Fruit fly (Drosophila melanogaster) whole organism, embryonic: ENCODE results near the gene ss.

Experiments
- CG10267 ChIP-seq: fragments of 200-800 bp; sonication (Bioruptor generic); optimal IDR thresholded peaks from 2 replicates; lab custom pipeline; 2018; ENCODE audit warnings: missing biosample characterization, mild to moderate bottlenecking, missing genetic modification characterization, moderate library complexity
- CG10979 ChIP-seq: fragments of 200-800 bp; sonication (Bioruptor generic); optimal IDR thresholded peaks from 2 replicates; lab custom pipeline; 2018; ENCODE audit warnings: missing biosample characterization, mild to moderate bottlenecking, missing genetic modification characterization, moderate library complexity
- CG11398 ChIP-seq: fragments of 200-800 bp; sonication (Bioruptor generic); optimal IDR thresholded peaks from 2 replicates; lab custom pipeline; 2016; ENCODE audit warnings: missing biosample characterization, missing genetic modification characterization
- CG12155 ChIP-seq: fragments of 200-800 bp; sonication (Bioruptor generic); optimal IDR thresholded peaks from 3 replicates; lab custom pipeline; 2016; ENCODE audit warnings: missing biosample characterization, missing genetic modification characterization
- CG13894 ChIP-seq: fragments of 200-800 bp; sonication (Bioruptor generic); optimal IDR thresholded peaks from 3 replicates; lab custom pipeline; 2018; ENCODE audit warnings: missing biosample characterization, mild to moderate bottlenecking, missing genetic modification characterization, moderate library complexity
- CG14860 ChIP-seq: fragments of 200-800 bp; sonication (Bioruptor generic); IDR thresholded peaks from 3 replicates; pipeline ENCODE4 v1.3.6; 2022; ENCODE audit warnings: missing biosample characterization, missing genetic modification characterization; ENCODE audit not compliant: partially characterized antibody
- CG14965 ChIP-seq: fragments of 200-800 bp; sonication (Bioruptor generic); optimal IDR thresholded peaks from 2 replicates; lab custom pipeline; 2016; ENCODE audit warnings: missing biosample characterization, missing genetic modification characterization, borderline replicate concordance
- CG15479 ChIP-seq: fragments of 200-800 bp; sonication (Bioruptor generic); optimal IDR thresholded peaks from 3 replicates; lab custom pipeline; 2019; ENCODE audit warnings: missing biosample characterization, mild to moderate bottlenecking, missing genetic modification characterization, moderate library complexity
- CG15601 ChIP-seq: fragments of 200-800 bp; sonication (Bioruptor generic); optimal IDR thresholded peaks from 3 replicates; lab custom pipeline; 2019; ENCODE audit warnings: missing biosample characterization, mild to moderate bottlenecking, missing genetic modification characterization, moderate library complexity
- CG1603 ChIP-seq: fragments of 200-800 bp; sonication (Bioruptor generic); optimal IDR thresholded peaks from 2 replicates; lab custom pipeline; 2019; ENCODE audit warnings: missing biosample characterization, mild to moderate bottlenecking, missing genetic modification characterization, moderate library complexity
- CG17186 ChIP-seq: fragments of 200-800 bp; sonication (Bioruptor generic); optimal IDR thresholded peaks from 3 replicates; lab custom pipeline; 2017; ENCODE audit warnings: missing biosample characterization, missing genetic modification reagents, missing genetic modification characterization
- CG2199 ChIP-seq: fragments of 200-800 bp; sonication (Bioruptor generic); IDR thresholded peaks from 3 replicates; pipeline ENCODE4 v1.3.6; 2022; ENCODE audit warnings: missing biosample characterization, missing genetic modification characterization
- CG2712 ChIP-seq: fragments of 200-800 bp; optimal IDR thresholded peaks from 3 replicates; lab custom pipeline; 2019; ENCODE audit warnings: missing biosample characterization, mild to moderate bottlenecking, missing genetic modification characterization, moderate library complexity
- CG2889 ChIP-seq: fragments of 200-800 bp; sonication (Bioruptor generic); IDR thresholded peaks from 3 replicates; pipeline ENCODE4 v1.3.6; 2022; ENCODE audit warnings: missing biosample characterization, missing genetic modification characterization
- CG3163 ChIP-seq: fragments of 200-800 bp; sonication (Bioruptor generic); optimal IDR thresholded peaks from 3 replicates; lab custom pipeline; 2016; ENCODE audit warnings: missing biosample characterization, missing genetic modification characterization
- CG6813 ChIP-seq: fragments of 200-800 bp; sonication (Bioruptor generic); optimal IDR thresholded peaks from 2 replicates; lab custom pipeline; 2017; ENCODE audit warnings: missing biosample characterization, missing genetic modification characterization, mild to moderate bottlenecking, moderate library complexity, missing genetic modification reagents
- CG8281 ChIP-seq: fragments of 200-800 bp; sonication (Bioruptor generic); optimal IDR thresholded peaks from 2 replicates; lab custom pipeline; 2018; ENCODE audit warnings: missing biosample characterization, mild to moderate bottlenecking, missing genetic modification characterization, moderate library complexity
- CG9797 ChIP-seq: fragments of 200-800 bp; sonication (Bioruptor generic); optimal IDR thresholded peaks from 3 replicates; lab custom pipeline; 2018; ENCODE audit warnings: missing biosample characterization, mild to moderate bottlenecking, missing genetic modification characterization
- CHES-1-like ChIP-seq: fragments of 200-800 bp; sonication (Bioruptor generic); optimal IDR thresholded peaks from 2 replicates; lab custom pipeline; 2016; ENCODE audit warnings: missing biosample characterization, missing genetic modification characterization
- Dfd ChIP-seq, 2 experiments: fragments of >200 bp; optimal IDR thresholded peaks; 2 replicates each; lab custom pipeline; 2017; ENCODE audit warnings: missing biosample characterization in 2 of 2, missing genetic modification characterization in 2 of 2
- Dll ChIP-seq: fragments of 200-800 bp; sonication (Bioruptor generic); IDR thresholded peaks from 4 replicates; pipeline ENCODE4 v1.3.6; 2022; ENCODE audit warnings: missing biosample characterization, missing genetic modification characterization; ENCODE audit not compliant: partially characterized antibody
- Fer3 ChIP-seq: fragments of 200-800 bp; sonication (Bioruptor generic); optimal IDR thresholded peaks from 2 replicates; lab custom pipeline; 2018; ENCODE audit warnings: missing biosample characterization, mild to moderate bottlenecking, missing genetic modification characterization, moderate library complexity
- HLH4C ChIP-seq: fragments of 200-800 bp; sonication (Bioruptor generic); IDR thresholded peaks from 3 replicates; pipeline ENCODE4 v1.3.6; 2022; ENCODE audit warnings: missing biosample characterization, missing genetic modification characterization; ENCODE audit not compliant: partially characterized antibody
- HmgZ ChIP-seq: fragments of 200-800 bp; sonication (Bioruptor generic); optimal IDR thresholded peaks from 2 replicates; lab custom pipeline; 2018; ENCODE audit warnings: missing biosample characterization, mild to moderate bottlenecking, missing genetic modification characterization
- Hmr ChIP-seq: fragments of 200-800 bp; sonication (Bioruptor generic); optimal IDR thresholded peaks from 3 replicates; lab custom pipeline; 2017; ENCODE audit warnings: mild to moderate bottlenecking, missing biosample characterization, missing genetic modification reagents, missing genetic modification characterization
- Lhr ChIP-seq: fragments of 200-800 bp; sonication (Bioruptor generic); optimal IDR thresholded peaks from 3 replicates; lab custom pipeline; 2017; ENCODE audit warnings: mild to moderate bottlenecking, missing biosample characterization, missing genetic modification reagents, missing genetic modification characterization
- MESR4 ChIP-seq: fragments of 200-800 bp; sonication (Bioruptor generic); optimal IDR thresholded peaks from 2 replicates; lab custom pipeline; 2018; ENCODE audit warnings: missing biosample characterization, mild to moderate bottlenecking, missing genetic modification characterization, moderate library complexity
- Med ChIP-seq: fragments of 200-800 bp; sonication (Bioruptor generic); peaks from one replicate; lab custom pipeline; 2016; ENCODE audit warnings: missing biosample characterization, missing genetic modification characterization, mild to moderate bottlenecking, inconsistent platforms, moderate library complexity
- NC2α ChIP-seq: fragments of 200-800 bp; sonication (Bioruptor generic); optimal IDR thresholded peaks from 2 replicates; lab custom pipeline; 2016; ENCODE audit warnings: missing biosample characterization, missing genetic modification characterization
- NK7.1 ChIP-seq: fragments of 200-800 bp; sonication (Bioruptor generic); optimal IDR thresholded peaks from 3 replicates; lab custom pipeline; 2016; ENCODE audit warnings: missing biosample characterization, missing genetic modification characterization
- Oaz ChIP-seq: fragments of 200-800 bp; sonication (Bioruptor generic); IDR thresholded peaks from 2 replicates; pipeline ENCODE4 v1.3.6; 2022; ENCODE audit warnings: missing biosample characterization, missing genetic modification characterization
- Stat92E ChIP-seq, 3 experiments: fragments of >200 bp in 2 of 3; fragments of 200-800 bp in 1 of 3; sonication (Bioruptor generic) in 1 of 3; optimal IDR thresholded peaks; 2 replicates each; lab custom pipeline; 2017 to 2019; ENCODE audit warnings: missing biosample characterization in 3 of 3, missing genetic modification characterization in 3 of 3, mild to moderate bottlenecking in 1 of 3, moderate library complexity in 1 of 3
- Tbp ChIP-seq: fragments of >200 bp; optimal IDR thresholded peaks from 2 replicates; lab custom pipeline; 2018; ENCODE audit warnings: missing biosample characterization, missing genetic modification characterization
- amos ChIP-seq: fragments of 200-800 bp; sonication (Bioruptor generic); IDR thresholded peaks from 2 replicates; pipeline ENCODE4 v1.3.6; 2022; ENCODE audit warnings: missing biosample characterization, missing genetic modification characterization; ENCODE audit not compliant: partially characterized antibody
- ato ChIP-seq: fragments of 200-800 bp; sonication (Bioruptor generic); IDR thresholded peaks from 2 replicates; pipeline ENCODE4 v1.3.6; 2022; ENCODE audit warnings: missing biosample characterization, missing genetic modification characterization; ENCODE audit not compliant: partially characterized antibody
- bsh ChIP-seq, 2 experiments: fragments of 200-800 bp; sonication (Bioruptor generic); optimal IDR thresholded peaks; 2 replicates each; lab custom pipeline; 2017 to 2018; ENCODE audit warnings: mild to moderate bottlenecking in 2 of 2, missing biosample characterization in 2 of 2, missing genetic modification characterization in 2 of 2, moderate library complexity in 1 of 2
- chm ChIP-seq: fragments of 200-800 bp; sonication (Bioruptor generic); IDR thresholded peaks from 2 replicates; pipeline ENCODE4 v1.3.6; 2022; ENCODE audit warnings: missing biosample characterization, missing genetic modification characterization
- exex ChIP-seq: fragments of 200-800 bp; sonication (Bioruptor generic); optimal IDR thresholded peaks from 4 replicates; lab custom pipeline; 2018; ENCODE audit warnings: missing biosample characterization, mild to moderate bottlenecking, missing genetic modification characterization, moderate library complexity
- gfzf ChIP-seq: fragments of 200-800 bp; sonication (Bioruptor generic); optimal IDR thresholded peaks from 2 replicates; lab custom pipeline; 2016; ENCODE audit warnings: missing biosample characterization, mild to moderate bottlenecking, missing genetic modification characterization, moderate library complexity
- grn ChIP-seq: fragments of 200-800 bp; sonication (Bioruptor generic); optimal IDR thresholded peaks from 3 replicates; lab custom pipeline; 2017; ENCODE audit warnings: missing biosample characterization, missing genetic modification characterization
- gt ChIP-seq: fragments of 200-800 bp; sonication (Bioruptor generic); IDR thresholded peaks from 2 replicates; pipeline ENCODE4 v1.3.6; 2022; ENCODE audit warnings: missing biosample characterization, missing genetic modification characterization
- nmo ChIP-seq: fragments of 200-800 bp; sonication (Bioruptor generic); optimal IDR thresholded peaks from 2 replicates; lab custom pipeline; 2018; ENCODE audit warnings: missing biosample characterization, mild to moderate bottlenecking, missing genetic modification characterization, moderate library complexity
- onecut ChIP-seq: fragments of 200-800 bp; sonication (Bioruptor generic); IDR thresholded peaks from 2 replicates; pipeline ENCODE4 v1.3.6; 2022; ENCODE audit warnings: missing biosample characterization, missing genetic modification characterization
- p53 ChIP-seq: fragments of 200-800 bp; sonication (Bioruptor generic); optimal IDR thresholded peaks from 2 replicates; lab custom pipeline; 2016; ENCODE audit warnings: missing biosample characterization, missing genetic modification characterization
- phol ChIP-seq: fragments of 200-800 bp; sonication (Bioruptor generic); optimal IDR thresholded peaks from 3 replicates; lab custom pipeline; 2018; ENCODE audit warnings: missing biosample characterization, mild to moderate bottlenecking, missing genetic modification characterization, moderate library complexity
- pzg ChIP-seq: fragments of 200-800 bp; sonication (Bioruptor generic); optimal IDR thresholded peaks from 3 replicates; lab custom pipeline; 2018; ENCODE audit warnings: missing biosample characterization, mild to moderate bottlenecking, missing genetic modification characterization, moderate library complexity
- repo ChIP-seq: fragments of 200-800 bp; sonication (Bioruptor generic); optimal IDR thresholded peaks from 2 replicates; lab custom pipeline; 2016; ENCODE audit warnings: missing biosample characterization, missing genetic modification characterization
- sens ChIP-seq: fragments of 200-800 bp; sonication (Bioruptor generic); peaks from one replicate; lab custom pipeline; 2016; ENCODE audit warnings: missing biosample characterization, missing genetic modification characterization
- sug ChIP-seq: fragments of 200-800 bp; optimal IDR thresholded peaks from 2 replicates; lab custom pipeline; 2019; ENCODE audit warnings: missing biosample characterization, mild to moderate bottlenecking, missing genetic modification characterization, moderate library complexity
- tgo ChIP-seq: fragments of 200-800 bp; sonication (Bioruptor generic); IDR thresholded peaks from 3 replicates; pipeline ENCODE4 v1.3.6; 2022; ENCODE audit warnings: missing biosample characterization, missing genetic modification characterization

ss gene

dm6 chr3R:16338342-16338741, 65.1 kb downstream of the ss start (continued):
- TF ChIP-seq CHES-1-like (peak; percentile 10), CG3163 (GFP tag; lab: Kevin White, UChicago) (no peak), amos (GFP tag; lab: Robert Waterston, UW) (peak; percentile 49), HmgZ (tag; lab: Kevin White, UChicago) (peak; percentile 28), p53 (GFP tag; lab: Kevin White, UChicago) (peak; percentile 12), nmo (GFP tag; lab: Kevin White, UChicago) (peak; percentile 20), phol (peak; percentile 16), CG11398 (GFP tag; lab: Kevin White, UChicago) (no peak), CG17186 (GFP tag; lab: Kevin White, UChicago) (peak; percentile 65), Fer3 (no peak), ato (peak; percentile 16; the same call in 1 of the 2 replicates), Oaz (GFP tag; lab: Robert Waterston, UW) (no peak), pzg (GFP tag; lab: Kevin White, UChicago) (peak; percentile 98), CG15479 (GFP tag; lab: Kevin White, UChicago) (no peak), CG2199 (GFP tag; lab: Robert Waterston, UW) (peak; percentile 47; the same call in 2 of the 3 replicates), Med (GFP tag; lab: Kevin White, UChicago) (peak; percentile 81), CG15601 (peak; percentile 26), Dll (GFP tag; lab: Robert Waterston, UW) (0 out of 4 replicates have a peak, but pooled peaks have one; percentile 19), CG9797 (GFP tag; lab: Kevin White, UChicago) (peak; percentile 99), sens (GFP tag; lab: Kevin White, UChicago) (peak; percentile 63), NC2α (peak; percentile 97), chm (GFP tag; lab: Robert Waterston, UW) (0 out of 2 replicates have a peak, but pooled peaks have one; percentile 34), gfzf (peak; percentile 99), exex (tag; lab: Kevin White, UChicago) (no peak), CG12155 (GFP tag; lab: Kevin White, UChicago) (no peak), CG10267 (tag; lab: Kevin White, UChicago) (peak; percentile 54), CG2712 (tag; lab: Kevin White, UChicago) (peak; percentile 51), Tbp (GFP tag; lab: Kevin White, UChicago) (peak; percentile 92), Stat92E (GFP tag; optimal IDR thresholded peaks at IDR 0.05; lab: Kevin White, UChicago) (peak in 1 of 3 experiments; percentile 89), Hmr (GFP tag; lab: Kevin White, UChicago) (peak; percentile 16), CG14965 (GFP tag; lab: Kevin White, UChicago) (no peak), NK7.1 (GFP tag; lab: Kevin White, UChicago) (no peak), HLH4C (GFP tag; lab: Robert Waterston, UW) (0 out of 3 replicates have a peak, but pooled peaks have one; percentile 29), gt (GFP tag; lab: Robert Waterston, UW) (no peak), Lhr (peak; percentile 78), CG1603 (peak; percentile 79), onecut (GFP tag; lab: Robert Waterston, UW) (0 out of 2 replicates have a peak, but pooled peaks have one; percentile 18), CG14860 (peak; percentile 38)

dm6 chr3R:16337863-16338262, 65.6 kb downstream of the ss start:
- TF ChIP-seq Dfd (GFP tag; optimal IDR thresholded peaks at IDR 0.05; lab: Kevin White, UChicago) (no peak), CG2889 (GFP tag; lab: Robert Waterston, UW) (no peak), bsh (GFP tag; optimal IDR thresholded peaks at IDR 0.05; lab: Kevin White, UChicago) (no peak), grn (GFP tag; lab: Kevin White, UChicago) (peak; percentile 58), exex (tag; lab: Kevin White, UChicago) (peak; percentile 86), CG8281 (tag; lab: Kevin White, UChicago) (no peak), tgo (GFP tag; lab: Robert Waterston, UW) (no peak), CG10979 (tag; lab: Kevin White, UChicago) (no peak), CG6813 (no peak), sug (tag; lab: Kevin White, UChicago) (no peak), MESR4 (GFP tag; lab: Kevin White, UChicago) (no peak), nmo (GFP tag; lab: Kevin White, UChicago) (no peak), repo (no peak), CG13894 (tag; lab: Kevin White, UChicago) (peak; percentile 63), sens (GFP tag; lab: Kevin White, UChicago) (peak; percentile 41)
